Worm (Caenorhabditis elegans) whole organism, young adult: ENCODE data around the gene pdhb-1.

ENCODE experiments used
- B0336.3 ChIP-seq: fragments of 200-800 bp; sonication (Bioruptor generic); IDR thresholded peaks from 2 replicates; pipeline ENCODE4 v1.3.6; 2022; ENCODE audit warnings: missing genetic modification characterization, missing compliant biosample characterization
- F23B12.7 ChIP-seq: sonication (generic microtip); optimal IDR thresholded peaks from 2 replicates; lab custom pipeline; 2017; ENCODE audit warnings: missing genetic modification characterization, mild to moderate bottlenecking, missing compliant biosample characterization, antibody characterized with exemption, moderate library complexity; ENCODE audit not compliant: insufficient read depth
- K11D2.4 ChIP-seq: fragments of 200-800 bp; sonication (Bioruptor generic); IDR thresholded peaks from 2 replicates; pipeline ENCODE4 v1.3.6; 2022; ENCODE audit warnings: missing genetic modification reagents, missing genetic modification characterization, missing compliant biosample characterization
- Y67H2A.10 ChIP-seq: fragments of 200-800 bp; sonication (Bioruptor generic); conservative IDR thresholded peaks from 2 replicates; pipeline ENCODE4 v1.3.6; 2022; ENCODE audit warnings: missing genetic modification reagents, missing genetic modification characterization, missing compliant biosample characterization
- Y95B8A.8 ChIP-seq: fragments of 200-800 bp; sonication (Bioruptor generic); IDR thresholded peaks from 2 replicates; pipeline ENCODE4 v1.3.6; 2022; ENCODE audit warnings: missing genetic modification reagents, missing genetic modification characterization, missing compliant biosample characterization
- ceh-100 ChIP-seq: fragments of 200-800 bp; sonication (Bioruptor generic); IDR thresholded peaks from 2 replicates; pipeline ENCODE4 v1.3.6; 2022; ENCODE audit warnings: missing genetic modification reagents, missing genetic modification characterization, missing compliant biosample characterization
- dpl-1 ChIP-seq: fragments of 150-350 bp; optimal IDR thresholded peaks from 2 replicates; lab custom pipeline; 2014; ENCODE audit warnings: missing biosample characterization, missing genetic modification reagents, missing genetic modification characterization
- fkh-3 ChIP-seq: sonication (generic microtip); optimal IDR thresholded peaks from 2 replicates; lab custom pipeline; 2016; ENCODE audit warnings: mild to moderate bottlenecking, missing genetic modification characterization, missing compliant biosample characterization
- lir-1 ChIP-seq: fragments of 200-800 bp; sonication (Bioruptor generic); conservative IDR thresholded peaks from 2 replicates; pipeline ENCODE4 v1.3.6; 2022; ENCODE audit warnings: missing genetic modification reagents, missing genetic modification characterization, missing compliant biosample characterization
- lsl-1 ChIP-seq: fragments of 200-800 bp; sonication (Bioruptor generic); optimal IDR thresholded peaks from 2 replicates; lab custom pipeline; 2018; ENCODE audit warnings: mild to moderate bottlenecking, missing genetic modification characterization, moderate library complexity, missing compliant biosample characterization
- madf-10 ChIP-seq: sonication (generic microtip); optimal IDR thresholded peaks from 2 replicates; lab custom pipeline; 2016; ENCODE audit warnings: mild to moderate bottlenecking, missing genetic modification characterization, missing compliant biosample characterization
- nfyb-1 ChIP-seq: fragments of 200-800 bp; sonication (Bioruptor generic); IDR thresholded peaks from 2 replicates; pipeline ENCODE4 v1.3.6; 2022; ENCODE audit warnings: missing genetic modification reagents, missing genetic modification characterization, missing compliant biosample characterization
- snpc-1.3 ChIP-seq: sonication (generic microtip); optimal IDR thresholded peaks from 2 replicates; lab custom pipeline; 2017; ENCODE audit warnings: missing genetic modification characterization, mild to moderate bottlenecking, missing compliant biosample characterization, antibody characterized with exemption, moderate library complexity, missing genotype, missing genetic modification reagents; ENCODE audit not compliant: insufficient read depth
- zfh-2 ChIP-seq: fragments of 200-800 bp; sonication (Bioruptor generic); conservative IDR thresholded peaks from 2 replicates; pipeline ENCODE4 v1.3.6; 2022; ENCODE audit warnings: missing genetic modification reagents, missing genetic modification characterization, missing compliant biosample characterization

pdhb-1 gene

ce11 chrIV:3452516-3452915 is 53.0 kb downstream of the pdhb-1 start (continued):
- TF ChIP-seq dpl-1 (no peak), madf-10 (tag; lab: Kevin White, UChicago) (no peak)

ce11 chrIV:3453346-3453745 is 53.9 kb downstream of the pdhb-1 start, which contains the start of gene srz-23:
TSS of gene srz-23 (plus strand) at chrIV:3453608.
- TF ChIP-seq F23B12.7 (tag; lab: Kevin White, UChicago) (no peak), fkh-3 (tag; lab: Kevin White, UChicago) (no peak), ceh-100 (GFP tag; lab: Robert Waterston, UW) (no peak), lir-1 (GFP tag; lab: Robert Waterston, UW) (no peak), Y95B8A.8 (GFP tag; lab: Robert Waterston, UW) (no peak), K11D2.4 (GFP tag; lab: Robert Waterston, UW) (no peak), lsl-1 (GFP tag; lab: Kevin White, UChicago) (no peak), nfyb-1 (GFP tag; lab: Robert Waterston, UW) (no peak), Y67H2A.10 (GFP tag; lab: Robert Waterston, UW) (no peak), zfh-2 (GFP tag; lab: Robert Waterston, UW) (no peak), B0336.3 (no peak), snpc-1.3 (tag; lab: Kevin White, UChicago) (no peak)
